Worm (Caenorhabditis elegans) whole organism, L4 larva: Measurements from ENCODE around the gene try-3.
"Not testable (repeated sequence)": the region's sequence is repeated elsewhere in the genome, so short reads cannot be mapped to it uniquely, and the experiment has no call there.

Source experiments
- F26F4.8 ChIP-seq: fragments of 200-800 bp; sonication (Bioruptor generic); conservative IDR thresholded peaks from 2 replicates; pipeline ENCODE4 v1.3.6; 2022; ENCODE audit warnings: missing genetic modification characterization, missing compliant biosample characterization
- T26A8.4 ChIP-seq: fragments of 200-800 bp; sonication (Bioruptor generic); IDR thresholded peaks from 2 replicates; pipeline ENCODE4 v1.3.6; 2022; ENCODE audit warnings: missing genetic modification characterization, missing compliant biosample characterization
- Y48G9A.11 ChIP-seq: fragments of 200-800 bp; sonication (Bioruptor generic); IDR thresholded peaks from 2 replicates; pipeline ENCODE4 v1.3.6; 2022; ENCODE audit warnings: missing genetic modification reagents, missing genetic modification characterization, missing compliant biosample characterization
- ceh-32 ChIP-seq: sonication (generic microtip); optimal IDR thresholded peaks from 2 replicates; lab custom pipeline; 2016; ENCODE audit warnings: mild to moderate bottlenecking, missing genetic modification characterization, missing compliant biosample characterization; ENCODE audit not compliant: poor library complexity
- daf-12 ChIP-seq: fragments of 150-350 bp; optimal IDR thresholded peaks from 2 replicates; lab custom pipeline; 2014; ENCODE audit warnings: missing biosample characterization, missing genetic modification reagents, missing genetic modification characterization
- daf-16 ChIP-seq, 3 experiments: sonication (generic microtip); optimal IDR thresholded peaks; 2 replicates each; lab custom pipeline; 2016 to 2017; ENCODE audit warnings: missing genetic modification characterization in 3 of 3, missing genetic modification reagents in 3 of 3, mild to moderate bottlenecking in 2 of 3, missing compliant biosample characterization in 2 of 3, missing biosample characterization in 1 of 3, moderate library complexity in 1 of 3
- daf-19 ChIP-seq: fragments of 200-800 bp; sonication (Bioruptor generic); conservative IDR thresholded peaks from 2 replicates; pipeline ENCODE4 v1.3.6; 2022; ENCODE audit warnings: missing genetic modification characterization, missing compliant biosample characterization
- dmd-6 ChIP-seq: fragments of 200-800 bp; sonication (Bioruptor generic); IDR thresholded peaks from 2 replicates; pipeline ENCODE4 v1.3.6; 2022; ENCODE audit warnings: missing genetic modification reagents, missing genetic modification characterization, missing compliant biosample characterization
- dmd-8 ChIP-seq: fragments of 200-800 bp; sonication (Bioruptor generic); IDR thresholded peaks from 2 replicates; pipeline ENCODE4 v1.3.6; 2022; ENCODE audit warnings: missing genetic modification characterization, missing compliant biosample characterization
- dpl-1 ChIP-seq: fragments of 150-350 bp; optimal IDR thresholded peaks from 2 replicates; lab custom pipeline; 2014; ENCODE audit warnings: missing biosample characterization, missing genetic modification reagents, missing genetic modification characterization
- gei-8 ChIP-seq: fragments of 200-800 bp; sonication (Bioruptor generic); optimal IDR thresholded peaks from 2 replicates; lab custom pipeline; 2018; ENCODE audit warnings: mild to moderate bottlenecking, missing genetic modification characterization, missing compliant biosample characterization
- lin-1 ChIP-seq: fragments of 200-800 bp; sonication (Bioruptor generic); IDR thresholded peaks from 2 replicates; pipeline ENCODE4 v1.3.6; 2022; ENCODE audit warnings: missing genetic modification reagents, missing genetic modification characterization, missing compliant biosample characterization
- lin-38 ChIP-seq: fragments of 200-800 bp; sonication (Bioruptor generic); IDR thresholded peaks from 2 replicates; pipeline ENCODE4 v1.3.6; 2022; ENCODE audit warnings: missing genetic modification reagents, missing genetic modification characterization, missing compliant biosample characterization
- mdl-1 ChIP-seq, 2 experiments: fragments of 150-350 bp in 1 of 2; sonication (generic microtip) in 1 of 2; optimal IDR thresholded peaks; 2 replicates each; lab custom pipeline; 2014 to 2017; ENCODE audit warnings: missing biosample characterization in 2 of 2, missing genetic modification characterization in 2 of 2
- mep-1 ChIP-seq: fragments of 150-350 bp; sonication (generic microtip); optimal IDR thresholded peaks from 3 replicates; lab custom pipeline; 2014; ENCODE audit warnings: missing biosample characterization, missing genetic modification characterization
- mxl-2 ChIP-seq: fragments of 200-800 bp; sonication (Bioruptor generic); conservative IDR thresholded peaks from 2 replicates; pipeline ENCODE4 v1.3.6; 2022; ENCODE audit warnings: missing genetic modification reagents, missing genetic modification characterization, missing compliant biosample characterization
- mxl-3 ChIP-seq: fragments of 200-800 bp; sonication (Bioruptor generic); optimal IDR thresholded peaks from 2 replicates; lab custom pipeline; 2018; ENCODE audit warnings: mild to moderate bottlenecking, missing genetic modification characterization, missing compliant biosample characterization
- nhr-11 ChIP-seq: fragments of 150-350 bp; optimal IDR thresholded peaks from 2 replicates; lab custom pipeline; 2014; ENCODE audit warnings: missing biosample characterization, missing genetic modification characterization
- nhr-237 ChIP-seq: sonication (generic microtip); optimal IDR thresholded peaks from 2 replicates; lab custom pipeline; 2017; ENCODE audit warnings: missing biosample characterization, missing genetic modification characterization
- nhr-28 ChIP-seq: fragments of 150-350 bp; optimal IDR thresholded peaks from 2 replicates; lab custom pipeline; 2014; ENCODE audit warnings: missing biosample characterization, missing genetic modification characterization
- php-3 ChIP-seq: fragments of 200-800 bp; sonication (Bioruptor generic); IDR thresholded peaks from 2 replicates; pipeline ENCODE4 v1.3.6; 2022; ENCODE audit warnings: missing genetic modification reagents, missing genetic modification characterization, missing compliant biosample characterization
- pqm-1 ChIP-seq: sonication (generic microtip); optimal IDR thresholded peaks from 2 replicates; lab custom pipeline; 2017; ENCODE audit warnings: missing biosample characterization, missing genetic modification characterization
- skn-1 ChIP-seq: fragments of 150-350 bp; optimal IDR thresholded peaks from 2 replicates; lab custom pipeline; 2014; ENCODE audit warnings: missing biosample characterization, missing genetic modification characterization
- snpc-1.2 ChIP-seq: fragments of 200-800 bp; sonication (Bioruptor generic); IDR thresholded peaks from 2 replicates; pipeline ENCODE4 v1.3.6; 2022; ENCODE audit warnings: missing genetic modification reagents, missing genetic modification characterization, missing compliant biosample characterization
- snpc-4 ChIP-seq: fragments of 150-350 bp; optimal IDR thresholded peaks from 2 replicates; lab custom pipeline; 2014; ENCODE audit warnings: missing biosample characterization, missing genetic modification characterization
- unc-39 ChIP-seq: sonication (generic microtip); optimal IDR thresholded peaks from 2 replicates; lab custom pipeline; 2017; ENCODE audit warnings: missing biosample characterization, missing genetic modification characterization
- unc-62 ChIP-seq, 3 experiments: fragments of 150-350 bp in 1 of 3; sonication (generic microtip); optimal IDR thresholded peaks in 2 of 3; peaks in 1 of 3; 1 replicate in 1 of 3; 2 replicates in 2 of 3; lab custom pipeline; 2014 to 2017; ENCODE audit warnings: missing biosample characterization in 3 of 3, missing genetic modification characterization in 3 of 3, missing genetic modification reagents in 3 of 3, missing genotype in 1 of 3
- vab-7 ChIP-seq: fragments of 200-800 bp; sonication (Bioruptor generic); IDR thresholded peaks from 2 replicates; pipeline ENCODE4 v1.3.6; 2022; ENCODE audit warnings: missing genetic modification reagents, missing genetic modification characterization, missing compliant biosample characterization
- zag-1 ChIP-seq: fragments of 150-350 bp; optimal IDR thresholded peaks from 2 replicates; lab custom pipeline; 2014; ENCODE audit warnings: missing biosample characterization, missing genetic modification characterization
- zfp-3 ChIP-seq: fragments of 200-800 bp; sonication (Bioruptor generic); conservative IDR thresholded peaks from 2 replicates; pipeline ENCODE4 v1.3.6; 2022; ENCODE audit warnings: missing genetic modification reagents, missing genetic modification characterization, missing compliant biosample characterization
- zip-11 ChIP-seq: fragments of 200-800 bp; sonication (Bioruptor generic); IDR thresholded peaks from 2 replicates; pipeline ENCODE4 v1.3.6; 2022; ENCODE audit warnings: missing genetic modification characterization, missing compliant biosample characterization
- ztf-7 ChIP-seq: fragments of 150-350 bp; optimal IDR thresholded peaks from 2 replicates; lab custom pipeline; 2014; ENCODE audit warnings: missing biosample characterization, missing genetic modification characterization

try-3 gene

ce11 chrIV:6585397-6585921, 28.5 kb downstream of the try-3 start, which contains the start of the genes F38A5.2 and dnj-11 (continued):
- TF ChIP-seq ceh-32 (tag; lab: Kevin White, UChicago) (no peak), dmd-8 (no peak), daf-19 (no peak), snpc-4 (tag; lab: Kevin White, UChicago) (peak; percentile 43), F26F4.8 (GFP tag; lab: Robert Waterston, UW) (no peak), zfp-3 (no peak), ztf-7 (no peak), mep-1 (tag; lab: Kevin White, UChicago) (peak; percentile 84)

- TF ChIP-seq zag-1 (tag; lab: Kevin White, UChicago) (no peak), unc-39 (tag; lab: Kevin White, UChicago) (no peak), lin-1 (GFP tag; lab: Robert Waterston, UW) (no peak), lin-38 (GFP tag; lab: Robert Waterston, UW) (0 out of 2 replicates have a peak, but pooled peaks have one; percentile 14), nhr-11 (tag; lab: Kevin White, UChicago) (no peak), snpc-1.2 (GFP tag; lab: Robert Waterston, UW) (peak; percentile 51; the same call in 1 of the 2 replicates)
These were observed 31.2 kb downstream of the try-3 start for ce11 chrIV:6588080-6588613.

ce11 chrIV:6590029-6590428, 33.1 kb downstream of the try-3 start, which contains the start of the genes lec-11 and irld-7:
lec-11 (minus strand) TSS chrIV:6590154.
irld-7 (plus strand) TSS chrIV:6590360.
- peak; percentile 80 for TF ChIP-seq pqm-1 (tag; lab: Kevin White, UChicago)
- TF ChIP-seq vab-7 (GFP tag; lab: Robert Waterston, UW), result no peak
- no peak for TF ChIP-seq mxl-2
- TF ChIP-seq nhr-11 (tag; lab: Kevin White, UChicago), result no peak
- no peak for TF ChIP-seq daf-12 (tag; lab: Kevin White, UChicago)
- no peak for TF ChIP-seq dmd-8
- TF ChIP-seq daf-16 (GFP tag; optimal IDR thresholded peaks at IDR 0.05; lab: Kevin White, UChicago), result no peak
- TF ChIP-seq daf-16 (tag; optimal IDR thresholded peaks at IDR 0.05; lab: Kevin White, UChicago), result peak; percentile 33
- TF ChIP-seq php-3, result peak; percentile 65
- no peak for TF ChIP-seq mxl-3
- TF ChIP-seq nhr-28 (tag; lab: Kevin White, UChicago), result peak; percentile 50
- peak; percentile 73 for TF ChIP-seq dmd-6

ce11 chrIV:6591010-6591746, 34.2 kb downstream of the try-3 start, which contains the start of the genes nspb-1 and nspb-2:
nspb-1 (minus strand) TSS chrIV:6591110.
nspb-2 (plus strand) TSS chrIV:6591696.
- TF ChIP-seq nhr-237 (tag; lab: Kevin White, UChicago); skn-1 (tag; lab: Kevin White, UChicago); Y48G9A.11 (GFP tag; lab: Robert Waterston, UW): not testable (repeated sequence)

ce11 chrIV:6594871-6595270, 37.9 kb downstream of the try-3 start, which contains the start of gene nspb-3:
nspb-3 (minus strand) TSS chrIV:6594971.
- TF ChIP-seq gei-8 (GFP tag; lab: Kevin White, UChicago); daf-12 (tag; lab: Kevin White, UChicago); dpl-1 (GFP tag; lab: Kevin White, UChicago): not testable (repeated sequence)

ce11 chrIV:6595912-6596311, 39.0 kb downstream of the try-3 start, which contains the start of gene F38A5.22:
F38A5.22 (minus strand) TSS chrIV:6595940.
- TF ChIP-seq mdl-1 (tag; optimal IDR thresholded peaks at IDR 0.05; lab: Kevin White, UChicago) (no peak), T26A8.4 (GFP tag; lab: Robert Waterston, UW) (no peak), unc-62 (GFP tag; optimal IDR thresholded peaks at IDR 0.05 in 1 of 2; lab: Kevin White, UChicago) (peak in 1 of 2 experiments; percentile 95), unc-62 (tag; optimal IDR thresholded peaks at IDR 0.05; lab: Kevin White, UChicago) (no peak), zip-11 (GFP tag; lab: Robert Waterston, UW) (no peak)
